Fruit fly (Drosophila melanogaster) whole organism, embryonic: Measurements from ENCODE around the gene fbl.

ENCODE experiments used
- Ada2b ChIP-seq: fragments of 200-800 bp; sonication (Bioruptor generic); IDR thresholded peaks from 2 replicates; pipeline ENCODE4 v1.3.6; 2022; ENCODE audit warnings: missing biosample characterization, missing genetic modification characterization
- Adf1 ChIP-seq: fragments of 200-800 bp; sonication (Bioruptor generic); IDR thresholded peaks from 2 replicates; pipeline ENCODE4 v1.3.6; 2022; ENCODE audit warnings: missing biosample characterization, missing genetic modification characterization
- CG10366 ChIP-seq: fragments of 200-800 bp; sonication (Bioruptor generic); IDR thresholded peaks from 2 replicates; pipeline ENCODE4 v1.3.6; 2022; ENCODE audit warnings: missing biosample characterization, missing genetic modification characterization
- CG10979 ChIP-seq: fragments of 200-800 bp; sonication (Bioruptor generic); optimal IDR thresholded peaks from 2 replicates; lab custom pipeline; 2018; ENCODE audit warnings: missing biosample characterization, mild to moderate bottlenecking, missing genetic modification characterization, moderate library complexity
- CG16813 ChIP-seq: fragments of 200-800 bp; sonication (Bioruptor generic); IDR thresholded peaks from 3 replicates; pipeline ENCODE4 v1.3.6; 2022; ENCODE audit warnings: missing biosample characterization, missing genetic modification characterization; ENCODE audit not compliant: partially characterized antibody
- CG17568 ChIP-seq: fragments of 200-800 bp; sonication (Bioruptor generic); optimal IDR thresholded peaks from 2 replicates; lab custom pipeline; 2018; ENCODE audit warnings: missing biosample characterization, mild to moderate bottlenecking, missing genetic modification characterization, moderate library complexity
- CG18262 ChIP-seq: fragments of 200-800 bp; optimal IDR thresholded peaks from 3 replicates; lab custom pipeline; 2019; ENCODE audit warnings: missing biosample characterization, mild to moderate bottlenecking, missing genetic modification characterization, moderate library complexity
- CG18764 ChIP-seq: fragments of 200-800 bp; sonication (Bioruptor generic); optimal IDR thresholded peaks from 3 replicates; lab custom pipeline; 2016; ENCODE audit warnings: missing biosample characterization, missing genetic modification characterization
- CG2129 ChIP-seq: fragments of 200-800 bp; sonication (Bioruptor generic); IDR thresholded peaks from 2 replicates; pipeline ENCODE4 v1.3.6; 2022; ENCODE audit warnings: missing biosample characterization, missing genetic modification characterization; ENCODE audit not compliant: partially characterized antibody
- CG3163 ChIP-seq: fragments of 200-800 bp; sonication (Bioruptor generic); optimal IDR thresholded peaks from 3 replicates; lab custom pipeline; 2016; ENCODE audit warnings: missing biosample characterization, missing genetic modification characterization
- CG3281 ChIP-seq: fragments of 200-800 bp; sonication (Bioruptor generic); optimal IDR thresholded peaks from 3 replicates; lab custom pipeline; 2017; ENCODE audit warnings: missing biosample characterization, mild to moderate bottlenecking, missing genetic modification characterization
- CG4360 ChIP-seq: fragments of 200-800 bp; sonication (Bioruptor generic); IDR thresholded peaks from 2 replicates; pipeline ENCODE4 v1.3.6; 2022; ENCODE audit warnings: missing biosample characterization, missing genetic modification characterization
- CG4730 ChIP-seq: fragments of 200-800 bp; sonication (Bioruptor generic); IDR thresholded peaks from 2 replicates; pipeline ENCODE4 v1.3.6; 2022; ENCODE audit warnings: missing biosample characterization, missing genetic modification characterization
- CG4820 ChIP-seq: fragments of 200-800 bp; sonication (Bioruptor generic); optimal IDR thresholded peaks from 3 replicates; lab custom pipeline; 2016; ENCODE audit warnings: missing biosample characterization, missing genetic modification characterization
- CG5245 ChIP-seq: fragments of 200-800 bp; sonication (Bioruptor generic); optimal IDR thresholded peaks from 3 replicates; lab custom pipeline; 2016; ENCODE audit warnings: missing biosample characterization, missing genetic modification characterization
- CG6254 ChIP-seq: fragments of 200-800 bp; sonication (Bioruptor generic); optimal IDR thresholded peaks from 3 replicates; lab custom pipeline; 2017; ENCODE audit warnings: mild to moderate bottlenecking, missing biosample characterization, missing genetic modification reagents, missing genetic modification characterization
- CG6683 ChIP-seq: fragments of 200-800 bp; sonication (Bioruptor generic); optimal IDR thresholded peaks from 2 replicates; lab custom pipeline; 2017; ENCODE audit warnings: missing biosample characterization, mild to moderate bottlenecking, missing genetic modification characterization, missing genetic modification reagents
- CG6791 ChIP-seq: fragments of 200-800 bp; sonication (Bioruptor generic); IDR thresholded peaks from 3 replicates; pipeline ENCODE4 v1.3.6; 2022; ENCODE audit warnings: missing biosample characterization, missing genetic modification characterization; ENCODE audit not compliant: partially characterized antibody
- CG8388 ChIP-seq: fragments of 200-800 bp; sonication (Bioruptor generic); optimal IDR thresholded peaks from 2 replicates; lab custom pipeline; 2019; ENCODE audit warnings: missing biosample characterization, mild to moderate bottlenecking, missing genetic modification characterization, moderate library complexity
- Chrac-16 ChIP-seq: fragments of 200-800 bp; sonication (Bioruptor generic); optimal IDR thresholded peaks from 3 replicates; lab custom pipeline; 2016; ENCODE audit warnings: missing biosample characterization, missing genetic modification characterization
- CkIIα-i1 ChIP-seq: fragments of 200-800 bp; sonication (Bioruptor generic); IDR thresholded peaks from 2 replicates; pipeline ENCODE4 v1.3.6; 2022; ENCODE audit warnings: missing biosample characterization, missing genetic modification characterization
- Dek ChIP-seq: fragments of 200-800 bp; sonication (Bioruptor generic); optimal IDR thresholded peaks from 3 replicates; lab custom pipeline; 2019; ENCODE audit warnings: missing biosample characterization, mild to moderate bottlenecking, missing genetic modification characterization, moderate library complexity
- Dfd ChIP-seq, 2 experiments: fragments of >200 bp; optimal IDR thresholded peaks; 2 replicates each; lab custom pipeline; 2017; ENCODE audit warnings: missing biosample characterization in 2 of 2, missing genetic modification characterization in 2 of 2
- GATAe ChIP-seq: fragments of 200-800 bp; sonication (Bioruptor generic); conservative IDR thresholded peaks from 2 replicates; pipeline ENCODE4 v1.3.6; 2022; ENCODE audit warnings: missing biosample characterization, missing genetic modification characterization
- H2.0 ChIP-seq: fragments of 200-800 bp; sonication (Bioruptor generic); IDR thresholded peaks from 2 replicates; pipeline ENCODE4 v1.3.6; 2022; ENCODE audit warnings: missing biosample characterization, missing genetic modification characterization
- Hand ChIP-seq: fragments of 200-800 bp; sonication (Bioruptor generic); optimal IDR thresholded peaks from 2 replicates; lab custom pipeline; 2017; ENCODE audit warnings: mild to moderate bottlenecking, missing biosample characterization, missing genetic modification reagents, missing genetic modification characterization
- Meics ChIP-seq: fragments of 200-800 bp; sonication (Bioruptor generic); optimal IDR thresholded peaks from 2 replicates; lab custom pipeline; 2017; ENCODE audit warnings: missing biosample characterization, mild to moderate bottlenecking, missing genetic modification characterization
- Nf-YB ChIP-seq: fragments of 200-800 bp; sonication (Bioruptor generic); optimal IDR thresholded peaks from 3 replicates; lab custom pipeline; 2019; ENCODE audit warnings: missing biosample characterization, mild to moderate bottlenecking, missing genetic modification characterization, moderate library complexity
- Nf-YC ChIP-seq: fragments of 200-800 bp; optimal IDR thresholded peaks from 3 replicates; lab custom pipeline; 2019; ENCODE audit warnings: missing biosample characterization, mild to moderate bottlenecking, missing genetic modification characterization, moderate library complexity
- Oli ChIP-seq: fragments of 200-800 bp; sonication (Bioruptor generic); optimal IDR thresholded peaks from 2 replicates; lab custom pipeline; 2018; ENCODE audit warnings: missing biosample characterization, mild to moderate bottlenecking, missing genetic modification characterization, moderate library complexity
- Ravus ChIP-seq: fragments of 200-800 bp; sonication (Bioruptor generic); IDR thresholded peaks from 2 replicates; pipeline ENCODE4 v1.3.6; 2022; ENCODE audit warnings: missing biosample characterization, missing genetic modification characterization
- bigmax ChIP-seq: fragments of 200-800 bp; sonication (Bioruptor generic); optimal IDR thresholded peaks from 2 replicates; lab custom pipeline; 2018; ENCODE audit warnings: missing biosample characterization, mild to moderate bottlenecking, missing genetic modification characterization
- cato ChIP-seq: fragments of 200-800 bp; sonication (Bioruptor generic); optimal IDR thresholded peaks from 2 replicates; lab custom pipeline; 2016; ENCODE audit warnings: missing biosample characterization, missing genetic modification characterization, borderline replicate concordance
- caup ChIP-seq: fragments of 200-800 bp; sonication (Bioruptor generic); optimal IDR thresholded peaks from 3 replicates; lab custom pipeline; 2017; ENCODE audit warnings: missing biosample characterization, mild to moderate bottlenecking, missing genetic modification characterization, moderate library complexity; ENCODE audit not compliant: severe bottlenecking
- dysf ChIP-seq: fragments of 200-800 bp; sonication (Bioruptor generic); IDR thresholded peaks from 3 replicates; pipeline ENCODE4 v1.3.6; 2022; ENCODE audit warnings: missing biosample characterization, missing genetic modification characterization
- esg ChIP-seq: fragments of 200-800 bp; sonication (Bioruptor generic); conservative IDR thresholded peaks from 2 replicates; pipeline ENCODE4 v1.3.6; 2022; ENCODE audit warnings: missing biosample characterization, missing genetic modification characterization
- exex ChIP-seq: fragments of 200-800 bp; sonication (Bioruptor generic); optimal IDR thresholded peaks from 4 replicates; lab custom pipeline; 2018; ENCODE audit warnings: missing biosample characterization, mild to moderate bottlenecking, missing genetic modification characterization, moderate library complexity
- grn ChIP-seq: fragments of 200-800 bp; sonication (Bioruptor generic); optimal IDR thresholded peaks from 3 replicates; lab custom pipeline; 2017; ENCODE audit warnings: missing biosample characterization, missing genetic modification characterization
- jing ChIP-seq: fragments of 200-800 bp; sonication (Bioruptor generic); optimal IDR thresholded peaks from 2 replicates; lab custom pipeline; 2018; ENCODE audit warnings: missing biosample characterization, mild to moderate bottlenecking, missing genetic modification characterization
- ken ChIP-seq: fragments of 200-800 bp; sonication (Bioruptor generic); IDR thresholded peaks from 3 replicates; pipeline ENCODE4 v1.3.6; 2022; ENCODE audit warnings: missing biosample characterization, missing genetic modification characterization
- mam ChIP-seq: fragments of 200-800 bp; sonication (Bioruptor generic); optimal IDR thresholded peaks from 3 replicates; lab custom pipeline; 2016; ENCODE audit warnings: missing biosample characterization, missing genetic modification characterization
- pb ChIP-seq: fragments of 200-800 bp; sonication (Bioruptor generic); optimal IDR thresholded peaks from 3 replicates; lab custom pipeline; 2016; ENCODE audit warnings: missing biosample characterization, missing genetic modification characterization
- phol ChIP-seq: fragments of 200-800 bp; sonication (Bioruptor generic); optimal IDR thresholded peaks from 3 replicates; lab custom pipeline; 2018; ENCODE audit warnings: missing biosample characterization, mild to moderate bottlenecking, missing genetic modification characterization, moderate library complexity
- pzg ChIP-seq: fragments of 200-800 bp; sonication (Bioruptor generic); optimal IDR thresholded peaks from 3 replicates; lab custom pipeline; 2018; ENCODE audit warnings: missing biosample characterization, mild to moderate bottlenecking, missing genetic modification characterization, moderate library complexity
- sim ChIP-seq: fragments of 200-800 bp; sonication (Bioruptor generic); IDR thresholded peaks from 2 replicates; pipeline ENCODE4 v1.3.6; 2022; ENCODE audit warnings: missing biosample characterization, missing genetic modification characterization
- sqz ChIP-seq: fragments of 200-800 bp; sonication (Bioruptor generic); optimal IDR thresholded peaks from 3 replicates; lab custom pipeline; 2018; ENCODE audit warnings: missing biosample characterization, mild to moderate bottlenecking, missing genetic modification characterization
- stc ChIP-seq: fragments of 200-800 bp; sonication (Bioruptor generic); IDR thresholded peaks from 2 replicates; pipeline ENCODE4 v1.3.6; 2022; ENCODE audit warnings: missing biosample characterization, missing genetic modification characterization
- tgo ChIP-seq: fragments of 200-800 bp; sonication (Bioruptor generic); IDR thresholded peaks from 3 replicates; pipeline ENCODE4 v1.3.6; 2022; ENCODE audit warnings: missing biosample characterization, missing genetic modification characterization
- yki ChIP-seq: fragments of >200 bp; optimal IDR thresholded peaks from 3 replicates; lab custom pipeline; 2018

Gene fbl

dm6 chr3L:20375878-20376563 is 8.2 kb upstream of the fbl start, which contains the start of the genes Ide and RhoBTB (continued):
- TF ChIP-seq CG3163 (GFP tag; lab: Kevin White, UChicago) (peak; percentile 77), bigmax (GFP tag; lab: Kevin White, UChicago) (no peak), Oli (tag; lab: Kevin White, UChicago) (peak; percentile 76), caup (GFP tag; lab: Kevin White, UChicago) (peak; percentile 59), Ravus (GFP tag; lab: Robert Waterston, UW) (peak; percentile 6; the same call in 1 of the 2 replicates), CG4820 (GFP tag; lab: Kevin White, UChicago) (peak; percentile 70), Chrac-16 (GFP tag; lab: Kevin White, UChicago) (peak; percentile 88), cato (GFP tag; lab: Kevin White, UChicago) (peak; percentile 77), sim (GFP tag; lab: Robert Waterston, UW) (no peak), Hand (no peak), CG5245 (peak; percentile 52), CG10366 (GFP tag; lab: Robert Waterston, UW) (0 out of 2 replicates have a peak, but pooled peaks have one; percentile 62), Dek (peak; percentile 73), stc (peak; percentile 23; the same call in 1 of the 2 replicates), mam (peak; percentile 96), CG6683 (GFP tag; lab: Kevin White, UChicago) (peak; percentile 6), jing (GFP tag; lab: Kevin White, UChicago) (peak; percentile 26), esg (GFP tag; lab: Robert Waterston, UW) (peak; percentile 77), exex (tag; lab: Kevin White, UChicago) (peak; percentile 44), CG3281 (peak; percentile 80), CG17568 (GFP tag; lab: Kevin White, UChicago) (no peak), CG4730 (GFP tag; lab: Robert Waterston, UW) (0 out of 2 replicates have a peak, but pooled peaks have one; percentile 2), CG6254 (GFP tag; lab: Kevin White, UChicago) (no peak), sqz (GFP tag; lab: Kevin White, UChicago) (no peak), CG4360 (GFP tag; lab: Robert Waterston, UW) (no peak), dysf (GFP tag; lab: Robert Waterston, UW) (peak; percentile 83), Nf-YC (tag; lab: Kevin White, UChicago) (no peak), Adf1 (GFP tag; lab: Robert Waterston, UW) (peak; percentile 32; the same call in 1 of the 2 replicates), Dfd (GFP tag; optimal IDR thresholded peaks at IDR 0.05; lab: Kevin White, UChicago) (peak in 1 of 2 experiments; percentile 10), ken (GFP tag; lab: Robert Waterston, UW) (peak; percentile 46; the same call in 1 of the 3 replicates), CkIIα-i1 (no peak), CG8388 (GFP tag; lab: Kevin White, UChicago) (peak; percentile 53), CG6791 (GFP tag; lab: Robert Waterston, UW) (no peak), Ada2b (GFP tag; lab: Robert Waterston, UW) (peak; percentile 55; the same call in 1 of the 2 replicates), Meics (GFP tag; lab: Kevin White, UChicago) (peak; percentile 71), CG16813 (GFP tag; lab: Robert Waterston, UW) (peak; percentile 39; the same call in 1 of the 3 replicates), grn (GFP tag; lab: Kevin White, UChicago) (no peak), CG2129 (GFP tag; lab: Robert Waterston, UW) (no peak), pzg (GFP tag; lab: Kevin White, UChicago) (peak; percentile 73), pb (GFP tag; lab: Kevin White, UChicago) (peak; percentile 61), Nf-YB (peak; percentile 48), tgo (peak; percentile 66), CG18262 (tag; lab: Kevin White, UChicago) (no peak), CG10979 (tag; lab: Kevin White, UChicago) (peak; percentile 52), yki (lab: Kevin White, UChicago) (no peak), H2.0 (GFP tag; lab: Robert Waterston, UW) (0 out of 2 replicates have a peak, but pooled peaks have one; percentile 41), CG18764 (no peak), phol (tag; lab: Kevin White, UChicago) (peak; percentile 90), GATAe (GFP tag; lab: Robert Waterston, UW) (no peak; the same call in 1 of the 2 replicates)
